Worm (Caenorhabditis elegans) whole organism, dauer: ENCODE data around the gene nhr-277.

Source experiments
- unc-62 ChIP-seq: sonication (generic microtip); optimal IDR thresholded peaks from 2 replicates; lab custom pipeline; 2017; ENCODE audit warnings: missing biosample characterization, missing genetic modification reagents, missing genetic modification characterization

Gene nhr-277

ce11 chrIV:2738466-2738865 lies 4.3 kb upstream of the nhr-277 start:
- TF ChIP-seq unc-62 (GFP tag; lab: Kevin White, UChicago), result no peak

- no peak for TF ChIP-seq unc-62 (GFP tag; lab: Kevin White, UChicago)
These were observed 4.7 kb downstream of the nhr-277 start for ce11 chrIV:2747385-2748007.

- TF ChIP-seq unc-62 (GFP tag; lab: Kevin White, UChicago), result no peak
These were observed 6.2 kb downstream of the nhr-277 start for ce11 chrIV:2748863-2749451.

ce11 chrIV:2750607-2751006 lies 7.8 kb downstream of the nhr-277 start:
- TF ChIP-seq unc-62 (GFP tag; lab: Kevin White, UChicago), result no peak

- TF ChIP-seq unc-62 (GFP tag; lab: Kevin White, UChicago), result no peak
These were observed 8.8 kb downstream of the nhr-277 start, which contains the start of gene Y54G2A.41 for ce11 chrIV:2751568-2751967. Y54G2A.41 (plus strand) TSS chrIV:2751868.

- no peak for TF ChIP-seq unc-62 (GFP tag; lab: Kevin White, UChicago)
These were observed 10.7 kb downstream of the nhr-277 start for ce11 chrIV:2753541-2753940.

ce11 chrIV:2758079-2758478 lies 15.3 kb downstream of the nhr-277 start:
- TF ChIP-seq unc-62 (GFP tag; lab: Kevin White, UChicago), result no peak

ce11 chrIV:2759163-2759562 lies 16.4 kb downstream of the nhr-277 start, which contains the start of gene Y54G2A.38:
Y54G2A.38 (plus strand) TSS chrIV:2759463.
- TF ChIP-seq unc-62 (GFP tag; lab: Kevin White, UChicago), result no peak

- TF ChIP-seq unc-62 (GFP tag; lab: Kevin White, UChicago), result no peak
These were observed 18.7 kb downstream of the nhr-277 start for ce11 chrIV:2761477-2761876.

ce11 chrIV:2762380-2762779 lies 19.6 kb downstream of the nhr-277 start, which contains the start of gene Y54G2A.77:
Y54G2A.77 (plus strand) TSS chrIV:2762680.
- TF ChIP-seq unc-62 (GFP tag; lab: Kevin White, UChicago), result no peak

- TF ChIP-seq unc-62 (GFP tag; lab: Kevin White, UChicago), result no peak
These were observed 21.4 kb downstream of the nhr-277 start for ce11 chrIV:2764160-2764559.

ce11 chrIV:2765048-2765708 lies 22.4 kb downstream of the nhr-277 start:
- no peak for TF ChIP-seq unc-62 (GFP tag; lab: Kevin White, UChicago)

ce11 chrIV:2770067-2770466 lies 27.3 kb downstream of the nhr-277 start:
- TF ChIP-seq unc-62 (GFP tag; lab: Kevin White, UChicago), result no peak

- no peak for TF ChIP-seq unc-62 (GFP tag; lab: Kevin White, UChicago)
These were observed 28.0 kb downstream of the nhr-277 start for ce11 chrIV:2770835-2771234.

- TF ChIP-seq unc-62 (GFP tag; lab: Kevin White, UChicago), result no peak
These were observed 28.9 kb downstream of the nhr-277 start, which contains the start of gene Y54G2A.11 for ce11 chrIV:2771692-2772091. Y54G2A.11 (minus strand) TSS chrIV:2771792.

ce11 chrIV:2772209-2772851 lies 29.5 kb downstream of the nhr-277 start:
- TF ChIP-seq unc-62 (GFP tag; lab: Kevin White, UChicago), result no peak
